Worm (Caenorhabditis elegans) whole organism, early embryonic: ENCODE measurements around the gene Y37H2A.11.

Experiments used
- F13C5.2 ChIP-seq: sonication (generic microtip); optimal IDR thresholded peaks from 2 replicates; lab custom pipeline; 2017; ENCODE audit warnings: mild to moderate bottlenecking, missing genetic modification characterization, inconsistent platforms, missing compliant biosample characterization
- aly-1 ChIP-seq: sonication (generic microtip); optimal IDR thresholded peaks from 2 replicates; lab custom pipeline; 2016; ENCODE audit warnings: missing genetic modification characterization, missing compliant biosample characterization
- ama-1 ChIP-seq: fragments of 150-350 bp; optimal IDR thresholded peaks from 2 replicates; lab custom pipeline; 2014
- ceh-13 ChIP-seq: fragments of 200-800 bp; sonication (Bioruptor generic); optimal IDR thresholded peaks from 2 replicates; lab custom pipeline; 2018; ENCODE audit warnings: mild to moderate bottlenecking, missing genetic modification characterization, missing compliant biosample characterization
- ceh-36 ChIP-seq: sonication (generic microtip); optimal IDR thresholded peaks from 2 replicates; lab custom pipeline; 2016; ENCODE audit warnings: missing genetic modification characterization, inconsistent platforms, missing compliant biosample characterization
- flt-1 ChIP-seq: fragments of 200-800 bp; sonication (Bioruptor generic); IDR thresholded peaks from 2 replicates; pipeline ENCODE4 v1.3.6; 2022; ENCODE audit warnings: missing genetic modification characterization, missing compliant biosample characterization
- hmg-4 ChIP-seq: fragments of 200-800 bp; sonication (Bioruptor generic); optimal IDR thresholded peaks from 2 replicates; lab custom pipeline; 2018; ENCODE audit warnings: mild to moderate bottlenecking, missing genetic modification characterization, missing compliant biosample characterization
- hnd-1 ChIP-seq: sonication (generic microtip); optimal IDR thresholded peaks from 2 replicates; lab custom pipeline; 2016; ENCODE audit warnings: missing genetic modification characterization, missing compliant biosample characterization
- scrt-1 ChIP-seq: fragments of 200-800 bp; sonication (Bioruptor generic); IDR thresholded peaks from 2 replicates; pipeline ENCODE4 v1.3.6; 2022; ENCODE audit warnings: missing genetic modification characterization, missing compliant biosample characterization
- sea-1 ChIP-seq: fragments of 200-800 bp; sonication (Bioruptor generic); conservative IDR thresholded peaks from 2 replicates; pipeline ENCODE4 v1.3.6; 2022; ENCODE audit warnings: missing genetic modification characterization, missing compliant biosample characterization
- tbx-11 ChIP-seq: fragments of 200-800 bp; sonication (Bioruptor generic); IDR thresholded peaks from 2 replicates; pipeline ENCODE4 v1.3.6; 2022; ENCODE audit warnings: missing genetic modification characterization, missing compliant biosample characterization
- tbx-37 ChIP-seq: fragments of 200-800 bp; sonication (Bioruptor generic); conservative IDR thresholded peaks from 2 replicates; pipeline ENCODE4 v1.3.6; 2022; ENCODE audit warnings: missing genetic modification reagents, missing genetic modification characterization, missing compliant biosample characterization

DNA sequence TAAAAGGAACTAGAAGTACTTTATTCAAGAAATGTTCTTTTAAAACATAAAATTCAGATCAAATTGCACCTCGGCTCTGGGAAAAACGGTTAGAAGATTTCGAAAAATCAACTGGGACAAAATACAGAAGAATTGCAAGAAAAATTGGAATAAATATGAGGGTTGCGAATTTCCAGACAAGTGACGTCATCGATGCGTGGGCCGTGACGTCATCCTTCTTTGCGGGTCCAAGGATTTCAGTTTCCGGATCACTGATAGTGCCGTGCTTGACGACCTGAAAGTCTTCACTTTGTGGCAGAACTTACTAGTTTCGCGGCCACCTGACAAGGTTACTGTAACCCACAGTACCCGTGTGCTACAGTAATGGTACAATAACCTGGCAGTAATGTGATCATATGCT lies 22.2 kb downstream of the Y37H2A.11 start:
- TF ChIP-seq ceh-36 (tag; lab: Kevin White, UChicago) (no peak), scrt-1 (no peak), ama-1 (lab: Kevin White, UChicago) (no peak), aly-1 (tag; lab: Kevin White, UChicago) (no peak), F13C5.2 (no peak), flt-1 (GFP tag; lab: Robert Waterston, UW) (no peak), tbx-37 (no peak), ceh-13 (GFP tag; lab: Kevin White, UChicago) (no peak), sea-1 (no peak), hnd-1 (no peak), hmg-4 (GFP tag; lab: Kevin White, UChicago) (no peak), tbx-11 (no peak)
